Worm (Caenorhabditis elegans): Measurements from ENCODE around the gene C08B11.9.
A peak's percentile ranks its signal among the peaks of the same experiment; 100 is the strongest.

The C08B11.9 gene

DNA sequence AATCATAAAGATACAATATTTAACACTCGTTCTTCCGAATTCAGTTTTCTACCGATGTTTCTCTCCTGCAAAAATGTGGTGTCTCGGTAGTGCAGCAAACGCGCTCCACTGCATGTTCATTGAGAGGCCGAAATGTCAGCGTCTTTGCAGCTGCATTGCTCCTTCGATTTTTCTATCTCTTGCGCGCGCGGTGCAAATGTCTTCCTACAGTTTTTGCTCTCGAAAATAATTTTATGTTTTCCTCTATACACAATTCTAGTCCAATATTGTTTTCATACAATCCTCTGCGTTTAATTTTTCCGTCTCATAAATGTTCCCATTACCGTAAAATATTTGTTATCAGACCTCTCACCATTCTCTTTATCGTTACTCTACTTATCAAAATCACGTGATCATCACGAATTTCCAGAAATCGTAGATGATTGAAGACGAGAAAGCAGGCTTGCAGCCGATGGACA lies 24.4 kb upstream of the C08B11.9 start, which contains the start of gene ufd-2 (continued):
- TF ChIP-seq Y79H2A.3 (GFP tag; conservative IDR thresholded peaks at IDR 0.05) = no peak
- TF ChIP-seq hlh-12 (tag; optimal IDR thresholded peaks at IDR 0.05) = no peak
- no peak for TF ChIP-seq T26A5.8 (tag; optimal IDR thresholded peaks at IDR 0.05)
- TF ChIP-seq Y67H2A.10 (GFP tag; conservative IDR thresholded peaks at IDR 0.05) = no peak
- TF ChIP-seq C06A6.2 (GFP tag; conservative IDR thresholded peaks at IDR 0.05) = no peak
- no peak for TF ChIP-seq snpc-4 (GFP tag; optimal IDR thresholded peaks at IDR 0.05)
- TF ChIP-seq snpc-4 (tag; optimal IDR thresholded peaks at IDR 0.05) = peak in 2 of 4 experiments; percentile 22 to 25
- TF ChIP-seq F10E7.11 (tag; optimal IDR thresholded peaks at IDR 0.05) = no peak
- TF ChIP-seq ama-1 (optimal IDR thresholded peaks at IDR 0.05) = no peak
- no peak for TF ChIP-seq ama-1 (GFP tag; optimal IDR thresholded peaks at IDR 0.05)
- peak in 1 of 2 experiments; percentile 17 for TF ChIP-seq let-607 (tag; optimal IDR thresholded peaks at IDR 0.05)
- TF ChIP-seq die-1 (tag; optimal IDR thresholded peaks at IDR 0.05) = no peak
- no peak for TF ChIP-seq aptf-3 (GFP tag; IDR thresholded peaks at IDR 0.05)
- no peak for TF ChIP-seq chd-7 (tag; optimal IDR thresholded peaks at IDR 0.05)
- TF ChIP-seq lir-1 (GFP tag; conservative IDR thresholded peaks at IDR 0.05) = no peak
- no peak for TF ChIP-seq Y56A3A.18 (GFP tag; IDR thresholded peaks at IDR 0.05)
- peak; percentile 61; the same call in 1 of the 2 replicates for TF ChIP-seq hmg-1.2 (GFP tag; IDR thresholded peaks at IDR 0.05)
- TF ChIP-seq hsf-1 (GFP tag; IDR thresholded peaks at IDR 0.05) = 0 out of 2 replicates have a peak, but pooled peaks have one; percentile 28
- TF ChIP-seq nhr-179 (tag; optimal IDR thresholded peaks at IDR 0.05) = no peak
- TF ChIP-seq nhr-120 (GFP tag; IDR thresholded peaks at IDR 0.05) = no peak
- peak; percentile 84 for TF ChIP-seq efl-1 (GFP tag; optimal IDR thresholded peaks at IDR 0.05)
- TF ChIP-seq unc-62 (GFP tag; optimal IDR thresholded peaks at IDR 0.05) = no peak
- no peak for TF ChIP-seq F52B5.7 (tag; optimal IDR thresholded peaks at IDR 0.05)
- TF ChIP-seq B0261.1 (tag; optimal IDR thresholded peaks at IDR 0.05) = no peak
- 0 out of 2 replicates have a peak, but pooled peaks have one; percentile 62 for TF ChIP-seq ceh-91 (GFP tag; IDR thresholded peaks at IDR 0.05)
- no peak for TF ChIP-seq rpc-1 (optimal IDR thresholded peaks at IDR 0.05)
- no peak for TF ChIP-seq rpc-1 (tag; optimal IDR thresholded peaks at IDR 0.05)
- no peak for TF ChIP-seq dox-1 (GFP tag; IDR thresholded peaks at IDR 0.05)
- peak; percentile 22 for TF ChIP-seq xnd-1 (tag; optimal IDR thresholded peaks at IDR 0.05)
- no peak for TF ChIP-seq mes-4 (tag; optimal IDR thresholded peaks at IDR 0.05)
- no peak for TF ChIP-seq snpc-1.1 (tag; optimal IDR thresholded peaks at IDR 0.05; ENCODE audit: insufficient read depth)

DNA sequence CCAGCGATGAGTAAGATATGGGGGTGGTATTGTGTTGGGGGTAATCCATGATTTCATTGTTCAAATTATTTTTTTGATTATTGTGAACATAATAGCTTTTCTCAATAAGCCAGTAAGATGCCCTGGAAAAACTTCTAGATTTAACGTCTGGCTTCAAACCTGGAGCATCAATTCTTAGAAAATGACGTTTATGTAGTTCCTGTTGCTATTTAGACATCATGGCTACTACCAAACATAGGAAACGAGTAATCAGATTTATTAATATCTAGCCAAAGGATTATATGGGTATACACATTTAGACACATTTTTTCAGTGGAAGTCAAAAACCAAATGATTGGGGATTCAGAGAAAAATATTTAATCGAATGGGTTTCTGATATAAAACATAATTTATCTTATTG lies 21.6 kb upstream of the C08B11.9 start:
- TF ChIP-seq snpc-4 (GFP tag; optimal IDR thresholded peaks at IDR 0.05) (no peak), snpc-4 (tag; optimal IDR thresholded peaks at IDR 0.05) (no peak), ceh-40 (GFP tag; IDR thresholded peaks at IDR 0.05) (no peak), T07F8.4 (tag; optimal IDR thresholded peaks at IDR 0.05) (no peak), lag-1 (GFP tag; IDR thresholded peaks at IDR 0.05) (no peak), ceh-91 (GFP tag; IDR thresholded peaks at IDR 0.05) (no peak), F55B11.4 (tag; optimal IDR thresholded peaks at IDR 0.05; ENCODE audit: borderline replicate concordance, insufficient read depth) (no peak), lin-35 (GFP tag; optimal IDR thresholded peaks at IDR 0.05) (no peak)

ce11 chrII:8058769-8059168 lies 20.8 kb upstream of the C08B11.9 start, which contains the start of gene T05H10.8:
T05H10.8 (plus strand) TSS chrII:8059069.
- TF ChIP-seq him-1 (tag; optimal IDR thresholded peaks at IDR 0.05) = no peak
- no peak for TF ChIP-seq let-526 (GFP tag; IDR thresholded peaks at IDR 0.05)
- TF ChIP-seq xnd-1 (tag; optimal IDR thresholded peaks at IDR 0.05) = no peak
